Fruit fly (Drosophila melanogaster) whole organism, prepupa: ENCODE data around the gene cpo.
A peak's percentile ranks its signal among the peaks of the same experiment; 100 is the strongest.

ENCODE experiments used
- Blimp-1 ChIP-seq: fragments of 200-800 bp; sonication (Bioruptor generic); optimal IDR thresholded peaks from 3 replicates; lab custom pipeline; 2017; ENCODE audit warnings: missing biosample characterization, missing genetic modification characterization, mild to moderate bottlenecking, moderate library complexity, missing genetic modification reagents
- CG10631 ChIP-seq: fragments of 200-800 bp; sonication (Bioruptor generic); optimal IDR thresholded peaks from 2 replicates; lab custom pipeline; 2016; ENCODE audit warnings: missing biosample characterization, missing genetic modification characterization
- CG1621 ChIP-seq: fragments of 200-800 bp; sonication (Bioruptor generic); optimal IDR thresholded peaks from 3 replicates; lab custom pipeline; 2018; ENCODE audit warnings: missing biosample characterization, mild to moderate bottlenecking, missing genetic modification characterization
- CG3032 ChIP-seq: fragments of 200-800 bp; optimal IDR thresholded peaks from 2 replicates; lab custom pipeline; 2019; ENCODE audit warnings: missing biosample characterization, mild to moderate bottlenecking, missing genetic modification characterization, moderate library complexity
- CG31627 ChIP-seq: fragments of 200-800 bp; sonication (Bioruptor generic); optimal IDR thresholded peaks from 3 replicates; lab custom pipeline; 2016; ENCODE audit warnings: missing biosample characterization, missing genetic modification characterization
- CG32006 ChIP-seq: fragments of 200-800 bp; sonication (Bioruptor generic); optimal IDR thresholded peaks from 3 replicates; lab custom pipeline; 2017; ENCODE audit warnings: missing biosample characterization, mild to moderate bottlenecking, missing genetic modification characterization
- CG34406 ChIP-seq: fragments of 200-800 bp; sonication (Bioruptor generic); optimal IDR thresholded peaks from 3 replicates; lab custom pipeline; 2016; ENCODE audit warnings: missing biosample characterization, missing genetic modification characterization
- CG3919 ChIP-seq: fragments of 200-800 bp; sonication (Bioruptor generic); optimal IDR thresholded peaks from 3 replicates; lab custom pipeline; 2016; ENCODE audit warnings: missing biosample characterization, missing genetic modification characterization
- CG4318 ChIP-seq: fragments of 200-800 bp; sonication (Bioruptor generic); optimal IDR thresholded peaks from 3 replicates; lab custom pipeline; 2017; ENCODE audit warnings: missing biosample characterization, mild to moderate bottlenecking, missing genetic modification characterization
- CG6276 ChIP-seq: fragments of 200-800 bp; sonication (Bioruptor generic); optimal IDR thresholded peaks from 2 replicates; lab custom pipeline; 2017; ENCODE audit warnings: missing biosample characterization, mild to moderate bottlenecking, missing genetic modification characterization
- CG6792 ChIP-seq: fragments of 200-800 bp; sonication (Bioruptor generic); optimal IDR thresholded peaks from 3 replicates; lab custom pipeline; 2016; ENCODE audit warnings: missing biosample characterization, missing genetic modification characterization
- CG6808 ChIP-seq: fragments of 200-800 bp; sonication (Bioruptor generic); optimal IDR thresholded peaks from 3 replicates; lab custom pipeline; 2017; ENCODE audit warnings: missing biosample characterization, missing genetic modification characterization, mild to moderate bottlenecking, moderate library complexity, missing genetic modification reagents
- CG6854 ChIP-seq: fragments of 200-800 bp; sonication (Bioruptor generic); optimal IDR thresholded peaks from 2 replicates; lab custom pipeline; 2017; ENCODE audit warnings: missing biosample characterization, mild to moderate bottlenecking, missing genetic modification characterization
- CG7368 ChIP-seq: fragments of 200-800 bp; sonication (Bioruptor generic); optimal IDR thresholded peaks from 3 replicates; lab custom pipeline; 2016; ENCODE audit warnings: missing biosample characterization, missing genetic modification characterization
- CG8119 ChIP-seq: fragments of 200-800 bp; sonication (Bioruptor generic); IDR thresholded peaks from 3 replicates; pipeline ENCODE4 v1.3.6; 2022; ENCODE audit warnings: missing biosample characterization, missing genetic modification characterization
- CG8319 ChIP-seq: fragments of 200-800 bp; sonication (Bioruptor generic); optimal IDR thresholded peaks from 3 replicates; lab custom pipeline; 2016; ENCODE audit warnings: missing biosample characterization, missing genetic modification characterization
- CG9139 ChIP-seq: fragments of 200-800 bp; sonication (Bioruptor generic); optimal IDR thresholded peaks from 3 replicates; lab custom pipeline; 2017; ENCODE audit warnings: missing biosample characterization, mild to moderate bottlenecking, missing genetic modification characterization
- Eip78C ChIP-seq: fragments of 200-800 bp; sonication (Bioruptor generic); peaks from one replicate; lab custom pipeline; 2016; ENCODE audit warnings: missing biosample characterization, missing genetic modification characterization
- Ets21C ChIP-seq: fragments of 200-800 bp; sonication (Bioruptor generic); optimal IDR thresholded peaks from 3 replicates; lab custom pipeline; 2016; ENCODE audit warnings: missing biosample characterization, missing genetic modification characterization
- Gug ChIP-seq: fragments of 200-800 bp; sonication (Bioruptor generic); IDR thresholded peaks from 2 replicates; pipeline ENCODE4 v1.3.6; 2022; ENCODE audit warnings: missing biosample characterization, missing genetic modification characterization
- Lpt ChIP-seq: fragments of 200-800 bp; sonication (Bioruptor generic); optimal IDR thresholded peaks from 3 replicates; lab custom pipeline; 2016; ENCODE audit warnings: missing biosample characterization, missing genetic modification characterization
- Met ChIP-seq: fragments of 200-800 bp; sonication (Bioruptor generic); optimal IDR thresholded peaks from 3 replicates; lab custom pipeline; 2016; ENCODE audit warnings: missing biosample characterization, missing genetic modification characterization
- OdsH ChIP-seq: fragments of 200-800 bp; sonication (Bioruptor generic); optimal IDR thresholded peaks from 3 replicates; lab custom pipeline; 2016; ENCODE audit warnings: missing biosample characterization, missing genetic modification characterization
- Sox102F ChIP-seq: fragments of 200-800 bp; sonication (Bioruptor generic); optimal IDR thresholded peaks from 2 replicates; lab custom pipeline; 2016; ENCODE audit warnings: missing biosample characterization, mild to moderate bottlenecking, missing genetic modification characterization
- Sox15 ChIP-seq: fragments of 200-800 bp; sonication (Bioruptor generic); optimal IDR thresholded peaks from 3 replicates; lab custom pipeline; 2016; ENCODE audit warnings: missing biosample characterization, missing genetic modification characterization
- achi ChIP-seq: fragments of 200-800 bp; sonication (Bioruptor generic); optimal IDR thresholded peaks from 3 replicates; lab custom pipeline; 2016; ENCODE audit warnings: missing biosample characterization, missing genetic modification characterization
- cyc ChIP-seq: fragments of 200-800 bp; sonication (Bioruptor generic); optimal IDR thresholded peaks from 3 replicates; lab custom pipeline; 2016; ENCODE audit warnings: missing biosample characterization, missing genetic modification characterization
- dac ChIP-seq: fragments of 200-800 bp; sonication (Bioruptor generic); optimal IDR thresholded peaks from 2 replicates; lab custom pipeline; 2017; ENCODE audit warnings: missing biosample characterization, mild to moderate bottlenecking, missing genetic modification characterization
- eg ChIP-seq: fragments of 200-800 bp; sonication (Bioruptor generic); IDR thresholded peaks from 3 replicates; pipeline ENCODE4 v1.3.6; 2022; ENCODE audit warnings: missing biosample characterization, missing genetic modification characterization
- esn ChIP-seq: fragments of 200-800 bp; sonication (Bioruptor generic); optimal IDR thresholded peaks from 2 replicates; lab custom pipeline; 2016; ENCODE audit warnings: missing biosample characterization, mild to moderate bottlenecking, missing genetic modification characterization, moderate library complexity
- fd85E ChIP-seq: fragments of 200-800 bp; sonication (Bioruptor generic); optimal IDR thresholded peaks from 3 replicates; lab custom pipeline; 2016; ENCODE audit warnings: missing biosample characterization, missing genetic modification characterization
- fkh ChIP-seq: fragments of 200-800 bp; sonication (Bioruptor generic); optimal IDR thresholded peaks from 3 replicates; lab custom pipeline; 2017; ENCODE audit warnings: missing biosample characterization, mild to moderate bottlenecking, missing genetic modification characterization, moderate library complexity
- net ChIP-seq: fragments of 200-800 bp; sonication (Bioruptor generic); optimal IDR thresholded peaks from 3 replicates; lab custom pipeline; 2016; ENCODE audit warnings: missing biosample characterization, missing genetic modification characterization
- pdm3 ChIP-seq: fragments of 200-800 bp; sonication (Bioruptor generic); optimal IDR thresholded peaks from 3 replicates; lab custom pipeline; 2016; ENCODE audit warnings: missing biosample characterization, missing genetic modification characterization
- salr ChIP-seq, 2 experiments: fragments of 200-800 bp; sonication (Bioruptor generic); optimal IDR thresholded peaks; 3 replicates each; lab custom pipeline; 2016 to 2018; ENCODE audit warnings: missing biosample characterization in 2 of 2, missing genetic modification characterization in 2 of 2, mild to moderate bottlenecking in 1 of 2
- ss ChIP-seq, 2 experiments: fragments of 200-800 bp; sonication (Bioruptor generic); optimal IDR thresholded peaks; 2 replicates in 1 of 2; 3 replicates in 1 of 2; lab custom pipeline; 2017 to 2018; ENCODE audit warnings: mild to moderate bottlenecking in 2 of 2, missing biosample characterization in 2 of 2, missing genetic modification characterization in 2 of 2, moderate library complexity in 1 of 2
- topi ChIP-seq: fragments of 200-800 bp; sonication (Bioruptor generic); optimal IDR thresholded peaks from 3 replicates; lab custom pipeline; 2016; ENCODE audit warnings: missing biosample characterization, missing genetic modification characterization
- vri ChIP-seq: fragments of 200-800 bp; sonication (Bioruptor generic); optimal IDR thresholded peaks from 3 replicates; lab custom pipeline; 2016; ENCODE audit warnings: missing biosample characterization, mild to moderate bottlenecking, missing genetic modification characterization

Gene cpo

DNA sequence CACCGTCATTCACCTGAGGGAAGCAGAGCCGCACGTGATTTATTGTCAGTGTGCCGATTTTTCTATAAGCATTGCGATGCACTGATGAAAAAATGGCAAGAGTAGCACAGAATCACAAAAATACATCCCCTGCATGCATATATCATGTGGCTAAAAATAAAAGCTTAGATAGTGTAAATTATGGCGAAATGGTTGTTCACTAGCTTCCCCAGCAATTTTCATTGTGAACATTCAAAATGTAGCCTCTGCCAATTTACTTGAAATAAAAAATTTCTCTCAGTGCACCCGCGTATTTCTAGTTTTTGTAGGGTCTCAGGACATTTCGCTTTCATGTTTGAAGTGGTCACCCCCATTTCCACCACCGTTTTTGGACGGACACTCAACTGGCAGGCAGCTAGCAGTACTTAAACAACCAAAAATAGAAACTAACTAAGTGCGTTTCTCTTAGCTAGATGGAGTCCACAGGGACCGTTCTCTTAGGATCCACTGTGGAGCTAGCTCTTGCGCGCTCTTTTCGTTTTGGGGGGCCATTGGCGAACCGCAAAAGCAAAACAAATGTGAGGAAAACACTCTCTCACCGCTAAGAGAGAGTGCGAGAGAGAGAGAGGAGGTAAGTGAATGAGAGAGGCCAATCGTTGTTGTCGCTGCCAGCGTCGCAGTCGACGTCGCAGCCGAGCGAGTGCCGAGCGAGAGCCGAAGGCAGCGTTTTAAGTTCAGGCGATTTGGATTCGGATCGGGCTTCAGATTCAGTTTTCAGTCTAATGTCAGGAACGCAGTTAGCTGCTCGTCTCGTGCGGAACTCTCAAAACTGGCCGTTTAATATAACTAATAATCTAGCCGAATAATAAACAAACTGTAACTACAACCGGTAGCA is 24.0 kb downstream of the cpo start (continued):
- TF ChIP-seq CG6854 = no peak
- peak; percentile 21 for TF ChIP-seq fkh (GFP tag; lab: Kevin White, UChicago)
- no peak for TF ChIP-seq ss (GFP tag; optimal IDR thresholded peaks at IDR 0.05; lab: Kevin White, UChicago)
- TF ChIP-seq CG6808 (GFP tag; lab: Kevin White, UChicago) = no peak
- peak; percentile 67 for TF ChIP-seq CG3919 (GFP tag; lab: Kevin White, UChicago)
- peak; percentile 15 for TF ChIP-seq cyc (GFP tag; lab: Kevin White, UChicago)
- TF ChIP-seq CG4318 = peak; percentile 74
- peak; percentile 62 for TF ChIP-seq Lpt (GFP tag; lab: Kevin White, UChicago)
- TF ChIP-seq CG9139 (GFP tag; lab: Kevin White, UChicago) = peak; percentile 36
- TF ChIP-seq CG34406 (GFP tag; lab: Kevin White, UChicago) = peak; percentile 13
- TF ChIP-seq pdm3 = peak; percentile 68
- peak; percentile 35; the same call in 1 of the 2 replicates for TF ChIP-seq Gug (GFP tag; lab: Robert Waterston, UW)
- TF ChIP-seq esn (GFP tag; lab: Kevin White, UChicago) = peak; percentile 13
- TF ChIP-seq CG32006 = peak; percentile 86
- no peak for TF ChIP-seq Sox102F (GFP tag; lab: Kevin White, UChicago)
- peak; percentile 17 for TF ChIP-seq CG1621 (tag; lab: Kevin White, UChicago)
- no peak for TF ChIP-seq CG7368 (GFP tag; lab: Kevin White, UChicago)
- peak; percentile 74 for TF ChIP-seq Eip78C (GFP tag; lab: Kevin White, UChicago)
- peak; percentile 63 for TF ChIP-seq achi (GFP tag; lab: Kevin White, UChicago)
- no peak for TF ChIP-seq vri (GFP tag; lab: Kevin White, UChicago)
- TF ChIP-seq topi (GFP tag; lab: Kevin White, UChicago) = no peak
- TF ChIP-seq CG3032 = peak; percentile 47
- peak; percentile 75 for TF ChIP-seq CG10631
- no peak for TF ChIP-seq Ets21C
- peak; percentile 70 for TF ChIP-seq OdsH (GFP tag; lab: Kevin White, UChicago)
- peak; percentile 9 to 74 for TF ChIP-seq salr (GFP tag; optimal IDR thresholded peaks at IDR 0.05; lab: Kevin White, UChicago)
- TF ChIP-seq Met (GFP tag; lab: Kevin White, UChicago) = peak; percentile 13
- peak; percentile 41 for TF ChIP-seq CG31627 (GFP tag; lab: Kevin White, UChicago)
- peak; percentile 51; the same call in 1 of the 3 replicates for TF ChIP-seq eg
- no peak for TF ChIP-seq Sox15 (GFP tag; lab: Kevin White, UChicago)
- peak; percentile 79 for TF ChIP-seq CG6276 (GFP tag; lab: Kevin White, UChicago)
- TF ChIP-seq dac = peak; percentile 80
- TF ChIP-seq fd85E = no peak

DNA sequence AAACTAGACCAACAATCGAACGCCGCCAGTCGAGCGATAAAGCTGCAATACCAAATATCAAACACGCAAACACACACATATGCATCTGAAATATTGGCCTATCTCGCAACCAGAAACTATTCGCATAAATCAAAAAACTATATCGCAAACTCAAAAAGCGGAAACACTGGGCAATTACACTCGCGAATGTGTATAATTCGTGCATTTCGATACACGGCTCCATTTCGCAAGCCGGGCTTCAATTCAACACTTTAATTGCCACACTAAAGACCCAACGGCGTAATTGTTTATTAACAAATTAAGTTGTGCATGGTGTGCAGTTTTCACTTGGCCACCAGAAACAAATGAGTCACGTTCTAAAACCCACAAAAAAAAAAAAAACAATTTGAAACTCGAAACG is 24.7 kb downstream of the cpo start:
- TF ChIP-seq ss (GFP tag; optimal IDR thresholded peaks at IDR 0.05; lab: Kevin White, UChicago) (no peak), CG8119 (GFP tag; lab: Robert Waterston, UW) (no peak), CG9139 (GFP tag; lab: Kevin White, UChicago) (no peak), net (GFP tag; lab: Kevin White, UChicago) (no peak), CG6792 (no peak), CG8319 (GFP tag; lab: Kevin White, UChicago) (no peak), fkh (GFP tag; lab: Kevin White, UChicago) (no peak), Blimp-1 (GFP tag; lab: Kevin White, UChicago) (no peak), CG6276 (GFP tag; lab: Kevin White, UChicago) (no peak)
